Fruit fly (Drosophila melanogaster): Measurements from ENCODE around the gene CG15577.

Gene CG15577

DNA sequence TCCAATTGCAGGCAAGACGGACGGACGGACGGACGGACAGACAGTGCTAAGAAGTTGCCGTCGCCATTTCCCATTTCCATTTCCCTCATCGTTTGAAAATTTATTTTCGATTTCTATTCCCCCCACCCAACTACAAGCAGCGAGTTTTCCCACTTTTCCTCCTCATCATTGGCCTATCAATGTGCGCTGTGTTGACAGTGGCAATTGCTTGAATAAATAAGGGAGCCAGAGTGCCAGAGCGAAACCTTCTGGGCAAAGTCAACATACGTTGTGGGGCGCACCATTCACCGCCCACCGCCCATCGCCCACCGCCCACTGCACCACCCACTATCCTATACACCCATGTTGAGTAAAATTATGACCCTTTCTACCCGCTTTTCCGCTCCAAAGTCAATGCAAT, 29.2 kb upstream of the CG15577 start:
- TF ChIP-seq CG3919 (GFP tag; optimal IDR thresholded peaks at IDR 0.05) = no peak
- TF ChIP-seq fkh (GFP tag; optimal IDR thresholded peaks at IDR 0.05) = peak; percentile 7
- peak; percentile 56 for TF ChIP-seq Eip78C (GFP tag)

dm6 chrX:4302246-4302645, 25.4 kb upstream of the CG15577 start, which contains the start of gene CG12692:
Gene CG12692 (minus strand): TSS chrX:4302346.
- TF ChIP-seq fd85E (GFP tag; optimal IDR thresholded peaks at IDR 0.05) (no peak), Blimp-1 (GFP tag; optimal IDR thresholded peaks at IDR 0.05) (no peak), pdm3 (GFP tag; optimal IDR thresholded peaks at IDR 0.05) (no peak), spab (GFP tag; optimal IDR thresholded peaks at IDR 0.05) (no peak), Met (GFP tag; optimal IDR thresholded peaks at IDR 0.05) (no peak), Smox (GFP tag; optimal IDR thresholded peaks at IDR 0.05) (no peak), CG6854 (GFP tag; optimal IDR thresholded peaks at IDR 0.05) (no peak), CG8319 (GFP tag; optimal IDR thresholded peaks at IDR 0.05) (no peak), dsx (GFP tag; optimal IDR thresholded peaks at IDR 0.05; ENCODE audit: poor library complexity, severe bottlenecking) (no peak), Hr39 (GFP tag; optimal IDR thresholded peaks at IDR 0.05) (no peak), Ets21C (GFP tag; optimal IDR thresholded peaks at IDR 0.05) (no peak), esn (GFP tag; optimal IDR thresholded peaks at IDR 0.05) (no peak), Sox15 (GFP tag; optimal IDR thresholded peaks at IDR 0.05) (no peak), CG10631 (GFP tag; optimal IDR thresholded peaks at IDR 0.05) (no peak), CG6808 (GFP tag; optimal IDR thresholded peaks at IDR 0.05) (no peak), CG15336 (GFP tag; IDR thresholded peaks at IDR 0.05) (no peak), CG8632 (GFP tag; optimal IDR thresholded peaks at IDR 0.05) (no peak)

DNA sequence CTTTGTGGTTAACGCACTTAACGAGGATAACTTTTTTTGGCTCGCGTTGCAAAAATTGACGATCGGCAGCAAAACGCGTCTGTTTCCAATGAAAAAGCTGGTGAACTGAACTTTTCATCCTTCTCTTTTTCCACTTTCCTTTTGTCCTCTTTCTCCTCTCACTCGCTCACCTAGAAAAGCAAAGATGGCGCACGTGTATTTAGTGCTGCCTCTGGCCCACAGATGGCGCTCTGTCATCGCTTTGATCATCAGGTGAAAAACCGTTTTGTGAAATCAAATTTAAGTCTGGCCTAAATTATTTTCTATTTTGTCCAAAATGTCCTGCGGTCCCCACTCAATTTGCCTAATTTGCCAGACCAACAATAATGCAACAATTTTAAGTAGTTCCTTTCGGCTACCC, 16.6 kb upstream of the CG15577 start:
- TF ChIP-seq CG3919 (GFP tag; optimal IDR thresholded peaks at IDR 0.05) (no peak), Eip78C (GFP tag) (no peak), CG8119 (GFP tag; IDR thresholded peaks at IDR 0.05) (no peak), Sox14 (GFP tag; optimal IDR thresholded peaks at IDR 0.05) (no peak)

dm6 chrX:4280769-4281168, 4.0 kb upstream of the CG15577 start:
- TF ChIP-seq CG31627 (GFP tag; optimal IDR thresholded peaks at IDR 0.05) (no peak), Hr39 (GFP tag; optimal IDR thresholded peaks at IDR 0.05) (no peak), Eip75B (GFP tag; optimal IDR thresholded peaks at IDR 0.05) (no peak)

dm6 chrX:4277861-4278260, 1.1 kb upstream of the CG15577 start, which contains the start of gene CG15578:
Gene CG15578 (minus strand): TSS chrX:4277961.
- TF ChIP-seq CG1621 (tag; optimal IDR thresholded peaks at IDR 0.05) (no peak), Hr4 (GFP tag; optimal IDR thresholded peaks at IDR 0.05) (no peak), CG16779 (tag; optimal IDR thresholded peaks at IDR 0.05) (no peak), Eip78C (GFP tag) (no peak), eg (GFP tag; IDR thresholded peaks at IDR 0.05) (no peak), fd85E (GFP tag; optimal IDR thresholded peaks at IDR 0.05) (no peak), vri (GFP tag; optimal IDR thresholded peaks at IDR 0.05) (no peak), Eip93F (GFP tag; optimal IDR thresholded peaks at IDR 0.05) (no peak), CG8319 (GFP tag; optimal IDR thresholded peaks at IDR 0.05) (no peak), CG6792 (GFP tag; optimal IDR thresholded peaks at IDR 0.05) (no peak)

dm6 chrX:4273499-4273898, 3.3 kb downstream of the CG15577 start:
- no peak for TF ChIP-seq CG6163 (GFP tag; IDR thresholded peaks at IDR 0.05)
- no peak for TF ChIP-seq Ets96B (tag; optimal IDR thresholded peaks at IDR 0.05)
- no peak for TF ChIP-seq CG4318 (GFP tag; optimal IDR thresholded peaks at IDR 0.05)
- no peak for TF ChIP-seq topi (GFP tag; optimal IDR thresholded peaks at IDR 0.05)
- TF ChIP-seq salr (GFP tag; optimal IDR thresholded peaks at IDR 0.05) = no peak
- TF ChIP-seq CG7368 (GFP tag; optimal IDR thresholded peaks at IDR 0.05) = no peak
- no peak for TF ChIP-seq Hr39 (GFP tag; optimal IDR thresholded peaks at IDR 0.05)
- TF ChIP-seq CG11762 (GFP tag; optimal IDR thresholded peaks at IDR 0.05; ENCODE audit: insufficient read depth) = no peak
- TF ChIP-seq CG1621 (tag; optimal IDR thresholded peaks at IDR 0.05) = no peak
- no peak for TF ChIP-seq acj6 (GFP tag; optimal IDR thresholded peaks at IDR 0.05)
- TF ChIP-seq Eip78C (GFP tag) = no peak
- TF ChIP-seq ss (GFP tag; optimal IDR thresholded peaks at IDR 0.05) = no peak
- no peak for TF ChIP-seq CG10669 (GFP tag; optimal IDR thresholded peaks at IDR 0.05)
- no peak for TF ChIP-seq Ets21C (GFP tag; optimal IDR thresholded peaks at IDR 0.05)
- TF ChIP-seq eg (GFP tag; IDR thresholded peaks at IDR 0.05) = no peak

All from whole organism, prepupa.